Fruit fly (Drosophila melanogaster) whole organism, embryonic: Measurements from ENCODE around the gene CG3149.

ENCODE experiments used
- Aef1 ChIP-seq: fragments of 200-800 bp; sonication (Bioruptor generic); IDR thresholded peaks from 3 replicates; pipeline ENCODE4 v1.3.6; 2022; ENCODE audit warnings: missing biosample characterization, missing genetic modification characterization
- Asciz ChIP-seq: fragments of 200-800 bp; sonication (Bioruptor generic); optimal IDR thresholded peaks from 2 replicates; lab custom pipeline; 2017; ENCODE audit warnings: missing biosample characterization, mild to moderate bottlenecking, missing genetic modification characterization, missing genetic modification reagents
- Atf3 ChIP-seq: fragments of 200-800 bp; sonication (Bioruptor generic); optimal IDR thresholded peaks from 3 replicates; lab custom pipeline; 2016; ENCODE audit warnings: missing biosample characterization, missing genetic modification characterization
- Atf6 ChIP-seq: fragments of 200-800 bp; sonication (Bioruptor generic); IDR thresholded peaks from 2 replicates; pipeline ENCODE4 v1.3.6; 2022; ENCODE audit warnings: missing biosample characterization, missing genetic modification characterization
- CG10431 ChIP-seq: fragments of 200-800 bp; sonication (Bioruptor generic); optimal IDR thresholded peaks from 3 replicates; lab custom pipeline; 2018; ENCODE audit warnings: missing biosample characterization, mild to moderate bottlenecking, missing genetic modification characterization
- CG12219 ChIP-seq: fragments of 200-800 bp; sonication (Bioruptor generic); optimal IDR thresholded peaks from 3 replicates; lab custom pipeline; 2018; ENCODE audit warnings: missing biosample characterization, mild to moderate bottlenecking, missing genetic modification characterization
- CG12769 ChIP-seq: fragments of 200-800 bp; sonication (Bioruptor generic); optimal IDR thresholded peaks from 2 replicates; lab custom pipeline; 2019; ENCODE audit warnings: missing biosample characterization, mild to moderate bottlenecking, missing genetic modification characterization, moderate library complexity
- CG13624 ChIP-seq: fragments of 200-800 bp; sonication (Bioruptor generic); optimal IDR thresholded peaks from 2 replicates; lab custom pipeline; 2016; ENCODE audit warnings: missing biosample characterization, missing genetic modification characterization
- CG13775 ChIP-seq: fragments of 200-800 bp; sonication (Bioruptor generic); optimal IDR thresholded peaks from 3 replicates; lab custom pipeline; 2017; ENCODE audit warnings: missing biosample characterization, mild to moderate bottlenecking, missing genetic modification characterization
- CG18262 ChIP-seq: fragments of 200-800 bp; optimal IDR thresholded peaks from 3 replicates; lab custom pipeline; 2019; ENCODE audit warnings: missing biosample characterization, mild to moderate bottlenecking, missing genetic modification characterization, moderate library complexity
- CG2120 ChIP-seq: fragments of 200-800 bp; sonication (Bioruptor generic); optimal IDR thresholded peaks from 3 replicates; lab custom pipeline; 2016; ENCODE audit warnings: missing biosample characterization, missing genetic modification characterization
- CG3065 ChIP-seq: fragments of 200-800 bp; sonication (Bioruptor generic); optimal IDR thresholded peaks from 2 replicates; lab custom pipeline; 2016; ENCODE audit warnings: missing biosample characterization, missing genetic modification characterization
- CG34376 ChIP-seq: fragments of 200-800 bp; sonication (Bioruptor generic); optimal IDR thresholded peaks from 2 replicates; lab custom pipeline; 2018; ENCODE audit warnings: missing biosample characterization, mild to moderate bottlenecking, missing genetic modification characterization
- CG5953 ChIP-seq: fragments of 200-800 bp; sonication (Bioruptor generic); IDR thresholded peaks from 2 replicates; pipeline ENCODE4 v1.3.6; 2022; ENCODE audit warnings: missing biosample characterization, missing genetic modification characterization
- CG6689 ChIP-seq: fragments of 200-800 bp; sonication (Bioruptor generic); IDR thresholded peaks from 2 replicates; pipeline ENCODE4 v1.3.6; 2022; ENCODE audit warnings: missing biosample characterization, missing genetic modification characterization
- CG9437 ChIP-seq: fragments of 200-800 bp; sonication (Bioruptor generic); optimal IDR thresholded peaks from 2 replicates; lab custom pipeline; 2018; ENCODE audit warnings: missing biosample characterization, mild to moderate bottlenecking, missing genetic modification characterization
- Camta ChIP-seq: fragments of 200-800 bp; sonication (Bioruptor generic); optimal IDR thresholded peaks from 2 replicates; lab custom pipeline; 2016; ENCODE audit warnings: missing biosample characterization, missing genetic modification characterization
- Dbx ChIP-seq: fragments of 200-800 bp; sonication (Bioruptor generic); IDR thresholded peaks from 3 replicates; pipeline ENCODE4 v1.3.6; 2022; ENCODE audit warnings: missing biosample characterization, missing genetic modification characterization
- Dip2 ChIP-seq: fragments of 200-800 bp; sonication (Bioruptor generic); IDR thresholded peaks from 2 replicates; pipeline ENCODE4 v1.3.6; 2022; ENCODE audit warnings: missing biosample characterization, missing genetic modification characterization
- Doc3 ChIP-seq: fragments of 200-800 bp; sonication (Bioruptor generic); IDR thresholded peaks from 3 replicates; pipeline ENCODE4 v1.3.6; 2022; ENCODE audit warnings: missing biosample characterization, missing genetic modification characterization; ENCODE audit not compliant: partially characterized antibody
- Elba2 ChIP-seq: fragments of 200-800 bp; sonication (Bioruptor generic); optimal IDR thresholded peaks from 3 replicates; lab custom pipeline; 2016; ENCODE audit warnings: missing biosample characterization, missing genetic modification characterization
- GATAe ChIP-seq: fragments of 200-800 bp; sonication (Bioruptor generic); conservative IDR thresholded peaks from 2 replicates; pipeline ENCODE4 v1.3.6; 2022; ENCODE audit warnings: missing biosample characterization, missing genetic modification characterization
- Hmx ChIP-seq: fragments of 200-800 bp; sonication (Bioruptor generic); optimal IDR thresholded peaks from 2 replicates; lab custom pipeline; 2016; ENCODE audit warnings: missing biosample characterization, missing genetic modification characterization
- Lhr ChIP-seq: fragments of 200-800 bp; sonication (Bioruptor generic); optimal IDR thresholded peaks from 3 replicates; lab custom pipeline; 2017; ENCODE audit warnings: mild to moderate bottlenecking, missing biosample characterization, missing genetic modification reagents, missing genetic modification characterization
- MBD-R2 ChIP-seq: fragments of 200-800 bp; sonication (Bioruptor generic); IDR thresholded peaks from 2 replicates; pipeline ENCODE4 v1.3.6; 2022; ENCODE audit warnings: missing biosample characterization, missing genetic modification characterization
- NC2β ChIP-seq: fragments of 200-800 bp; sonication (Bioruptor generic); optimal IDR thresholded peaks from 2 replicates; lab custom pipeline; 2016; ENCODE audit warnings: missing biosample characterization, missing genetic modification characterization
- Oaz ChIP-seq: fragments of 200-800 bp; sonication (Bioruptor generic); IDR thresholded peaks from 2 replicates; pipeline ENCODE4 v1.3.6; 2022; ENCODE audit warnings: missing biosample characterization, missing genetic modification characterization
- Oli ChIP-seq: fragments of 200-800 bp; sonication (Bioruptor generic); optimal IDR thresholded peaks from 2 replicates; lab custom pipeline; 2018; ENCODE audit warnings: missing biosample characterization, mild to moderate bottlenecking, missing genetic modification characterization, moderate library complexity
- Opbp ChIP-seq: fragments of 200-800 bp; sonication (Bioruptor generic); IDR thresholded peaks from 3 replicates; pipeline ENCODE4 v1.3.6; 2022; ENCODE audit warnings: missing biosample characterization, missing genetic modification characterization; ENCODE audit not compliant: partially characterized antibody
- Sin3A ChIP-seq: fragments of >200 bp; optimal IDR thresholded peaks from 2 replicates; lab custom pipeline; 2018
- Sry-δ ChIP-seq: fragments of 200-800 bp; sonication (Bioruptor generic); optimal IDR thresholded peaks from 2 replicates; lab custom pipeline; 2016; ENCODE audit warnings: missing biosample characterization, missing genetic modification characterization
- abd-A ChIP-seq: fragments of 200-800 bp; sonication (Bioruptor generic); optimal IDR thresholded peaks from 3 replicates; lab custom pipeline; 2019; ENCODE audit warnings: missing biosample characterization, mild to moderate bottlenecking, missing genetic modification characterization, moderate library complexity
- amos ChIP-seq: fragments of 200-800 bp; sonication (Bioruptor generic); IDR thresholded peaks from 2 replicates; pipeline ENCODE4 v1.3.6; 2022; ENCODE audit warnings: missing biosample characterization, missing genetic modification characterization; ENCODE audit not compliant: partially characterized antibody
- cg ChIP-seq: fragments of 200-800 bp; sonication (Bioruptor generic); optimal IDR thresholded peaks from 3 replicates; lab custom pipeline; 2019; ENCODE audit warnings: missing biosample characterization, mild to moderate bottlenecking, missing genetic modification characterization, moderate library complexity
- corto ChIP-seq: fragments of 200-800 bp; sonication (Bioruptor generic); optimal IDR thresholded peaks from 2 replicates; lab custom pipeline; 2016; ENCODE audit warnings: missing biosample characterization, mild to moderate bottlenecking, missing genetic modification characterization, moderate library complexity
- crol ChIP-seq: fragments of 200-800 bp; sonication (Bioruptor generic); IDR thresholded peaks from 2 replicates; pipeline ENCODE4 v1.3.6; 2022; ENCODE audit warnings: missing biosample characterization, missing genetic modification characterization
- eve ChIP-seq, 2 experiments: fragments of >200 bp; optimal IDR thresholded peaks; 2 replicates each; lab custom pipeline; 2017; ENCODE audit warnings: missing biosample characterization in 2 of 2, missing genetic modification characterization in 2 of 2
- hth ChIP-seq: fragments of >200 bp; optimal IDR thresholded peaks from 2 replicates; lab custom pipeline; 2017; ENCODE audit warnings: inconsistent platforms
- kah ChIP-seq: fragments of 200-800 bp; sonication (Bioruptor generic); optimal IDR thresholded peaks from 2 replicates; lab custom pipeline; 2018; ENCODE audit warnings: missing biosample characterization, mild to moderate bottlenecking, missing genetic modification characterization
- kay ChIP-seq: fragments of 200-800 bp; sonication (Bioruptor generic); optimal IDR thresholded peaks from 2 replicates; lab custom pipeline; 2016; ENCODE audit warnings: missing biosample characterization, missing genetic modification characterization
- mam ChIP-seq: fragments of 200-800 bp; sonication (Bioruptor generic); optimal IDR thresholded peaks from 3 replicates; lab custom pipeline; 2016; ENCODE audit warnings: missing biosample characterization, missing genetic modification characterization
- nom ChIP-seq: fragments of 200-800 bp; sonication (Bioruptor generic); optimal IDR thresholded peaks from 2 replicates; lab custom pipeline; 2017; ENCODE audit warnings: missing biosample characterization, missing genetic modification characterization, mild to moderate bottlenecking, moderate library complexity, missing genetic modification reagents
- odd ChIP-seq: fragments of 200-800 bp; sonication (Bioruptor generic); optimal IDR thresholded peaks from 2 replicates; lab custom pipeline; 2017; ENCODE audit warnings: missing biosample characterization, mild to moderate bottlenecking, missing genetic modification characterization
- otp ChIP-seq: fragments of 200-800 bp; sonication (Bioruptor generic); IDR thresholded peaks from 3 replicates; pipeline ENCODE4, ENCODE4 v1.3.6; 2022; ENCODE audit warnings: missing biosample characterization, missing genetic modification characterization
- peb ChIP-seq: fragments of 200-800 bp; sonication (Bioruptor generic); IDR thresholded peaks from 2 replicates; pipeline ENCODE4 v1.3.6; 2022; ENCODE audit warnings: missing biosample characterization, missing genetic modification characterization
- pnt ChIP-seq: fragments of 200-800 bp; sonication (Bioruptor generic); optimal IDR thresholded peaks from 3 replicates; lab custom pipeline; 2016; ENCODE audit warnings: missing biosample characterization, missing genetic modification characterization
- rib ChIP-seq: fragments of 200-800 bp; sonication (Bioruptor generic); IDR thresholded peaks from 2 replicates; pipeline ENCODE4 v1.3.6; 2022; ENCODE audit warnings: missing biosample characterization, missing genetic modification characterization
- shn ChIP-seq: fragments of 200-800 bp; sonication (Bioruptor generic); optimal IDR thresholded peaks from 3 replicates; lab custom pipeline; 2016; ENCODE audit warnings: missing biosample characterization, missing genetic modification characterization
- tio ChIP-seq: fragments of 200-800 bp; sonication (Bioruptor generic); optimal IDR thresholded peaks from 2 replicates; lab custom pipeline; 2017; ENCODE audit warnings: missing biosample characterization, missing genetic modification characterization, inconsistent platforms
- vfl ChIP-seq: fragments of 200-800 bp; sonication (Bioruptor generic); optimal IDR thresholded peaks from 2 replicates; lab custom pipeline; 2016; ENCODE audit warnings: missing biosample characterization, missing genetic modification characterization
- vvl ChIP-seq: fragments of 200-800 bp; sonication (Bioruptor generic); IDR thresholded peaks from 2 replicates; pipeline ENCODE4 v1.3.6; 2022; ENCODE audit warnings: missing biosample characterization, missing genetic modification characterization
- wek ChIP-seq: fragments of 200-800 bp; sonication (Bioruptor generic); optimal IDR thresholded peaks from 3 replicates; lab custom pipeline; 2018; ENCODE audit warnings: missing biosample characterization, mild to moderate bottlenecking, missing genetic modification characterization, moderate library complexity

CG3149 gene

dm6 chrX:5705899-5706312, 10.9 kb upstream of the CG3149 start (continued):
- TF ChIP-seq tio (GFP tag; lab: Kevin White, UChicago) (peak; percentile 35), CG9437 (GFP tag; lab: Kevin White, UChicago) (peak; percentile 49), Camta (peak; percentile 63), otp (GFP tag; lab: Robert Waterston, UW) (peak; percentile 76), NC2β (GFP tag; lab: Kevin White, UChicago) (peak; percentile 11), amos (GFP tag; lab: Robert Waterston, UW) (no peak), cg (GFP tag; lab: Kevin White, UChicago) (no peak), Sin3A (lab: Kevin White, UChicago) (no peak), GATAe (GFP tag; lab: Robert Waterston, UW) (peak; percentile 64; the same call in 1 of the 2 replicates), CG12219 (GFP tag; lab: Kevin White, UChicago) (peak; percentile 67), eve (GFP tag; optimal IDR thresholded peaks at IDR 0.05; lab: Kevin White, UChicago) (no peak), Asciz (peak; percentile 79), Dip2 (GFP tag; lab: Robert Waterston, UW) (peak; percentile 41; the same call in 1 of the 2 replicates), Lhr (GFP tag; lab: Kevin White, UChicago) (no peak), CG13624 (peak; percentile 68), Oli (tag; lab: Kevin White, UChicago) (peak; percentile 82), shn (peak; percentile 62), vvl (GFP tag; lab: Robert Waterston, UW) (peak; percentile 94), peb (peak; percentile 82), nom (GFP tag; lab: Kevin White, UChicago) (peak; percentile 62), Elba2 (GFP tag; lab: Kevin White, UChicago) (no peak), Doc3 (no peak), Oaz (GFP tag; lab: Robert Waterston, UW) (peak; percentile 84), CG5953 (GFP tag; lab: Robert Waterston, UW) (peak; percentile 62), odd (GFP tag; lab: Kevin White, UChicago) (peak; percentile 74), kay (GFP tag; lab: Kevin White, UChicago) (peak; percentile 75), CG3065 (GFP tag; lab: Kevin White, UChicago) (no peak), Opbp (GFP tag; lab: Robert Waterston, UW) (no peak), CG6689 (peak; percentile 93), MBD-R2 (peak; percentile 79), CG34376 (GFP tag; lab: Kevin White, UChicago) (peak; percentile 50), Sry-δ (peak; percentile 30), corto (GFP tag; lab: Kevin White, UChicago) (no peak), kah (GFP tag; lab: Kevin White, UChicago) (peak; percentile 73), hth (no peak), mam (peak; percentile 83), CG12769 (tag; lab: Kevin White, UChicago) (peak; percentile 92), vfl (GFP tag; lab: Kevin White, UChicago) (peak; percentile 28), Hmx (GFP tag; lab: Kevin White, UChicago) (peak; percentile 41), rib (peak; percentile 90), wek (peak; percentile 38), CG10431 (GFP tag; lab: Kevin White, UChicago) (no peak), CG13775 (GFP tag; lab: Kevin White, UChicago) (peak; percentile 60), Atf3 (GFP tag; lab: Kevin White, UChicago) (peak; percentile 22), Dbx (GFP tag; lab: Robert Waterston, UW) (peak; percentile 93), Atf6 (GFP tag; lab: Robert Waterston, UW) (peak; percentile 92), Aef1 (GFP tag; lab: Robert Waterston, UW) (peak; percentile 90), pnt (GFP tag; lab: Kevin White, UChicago) (peak; percentile 71), CG2120 (GFP tag; lab: Kevin White, UChicago) (peak; percentile 87), crol (GFP tag; lab: Robert Waterston, UW) (peak; percentile 79), abd-A (tag; lab: Kevin White, UChicago) (no peak), CG18262 (tag; lab: Kevin White, UChicago) (peak; percentile 77)
